Worm (Caenorhabditis elegans): ENCODE results near the gene cah-1.

DNA sequence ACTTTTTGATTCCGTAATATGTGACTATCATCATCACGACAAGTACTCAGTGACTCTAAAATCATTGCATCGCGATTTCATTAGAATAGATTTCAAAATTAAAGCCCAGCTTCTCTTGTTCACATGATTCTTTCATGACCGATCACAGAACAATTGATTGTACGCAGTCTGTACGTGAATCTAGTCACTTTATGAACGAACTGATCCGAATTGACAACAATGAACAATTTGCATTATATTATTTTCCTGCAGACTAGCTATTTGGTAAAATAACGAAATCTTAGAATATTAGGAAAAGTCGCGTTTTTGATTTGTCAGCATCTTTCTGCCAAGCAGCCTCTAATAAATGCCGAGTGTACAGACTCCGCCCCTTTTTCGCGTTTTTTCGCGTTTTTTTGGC lies 14.1 kb upstream of the cah-1 start:
- TF ChIP-seq unc-39 (tag; optimal IDR thresholded peaks at IDR 0.05) (no peak), elt-1 (tag; optimal IDR thresholded peaks at IDR 0.05; ENCODE audit: borderline replicate concordance, insufficient read depth) (no peak), snpc-4 (tag; optimal IDR thresholded peaks at IDR 0.05) (no peak), sptf-1 (tag; optimal IDR thresholded peaks at IDR 0.05) (no peak), pha-4 (tag; optimal IDR thresholded peaks at IDR 0.05) (no peak), sem-2 (GFP tag; optimal IDR thresholded peaks at IDR 0.05) (no peak), ztf-11 (tag; optimal IDR thresholded peaks at IDR 0.05) (no peak), unc-62 (GFP tag; optimal IDR thresholded peaks at IDR 0.05) (no peak), lin-13 (tag; optimal IDR thresholded peaks at IDR 0.05) (no peak), elt-3 (tag; optimal IDR thresholded peaks at IDR 0.05) (no peak), bed-3 (GFP tag; optimal IDR thresholded peaks at IDR 0.05) (no peak), mab-5 (tag; optimal IDR thresholded peaks at IDR 0.05) (no peak)
